Fruit fly (Drosophila melanogaster): ENCODE measurements around the gene CG32756.

dm6 chrX:5952265-5952664, 6.8 kb downstream of the CG32756 start, which contains the start of gene CG6048:
- TF ChIP-seq ase (GFP tag; IDR thresholded peaks at IDR 0.05): no peak
- no peak for TF ChIP-seq CG10274 (GFP tag; optimal IDR thresholded peaks at IDR 0.05)
- TF ChIP-seq pzg (GFP tag; optimal IDR thresholded peaks at IDR 0.05): no peak
- no peak for TF ChIP-seq maf-S (GFP tag; optimal IDR thresholded peaks at IDR 0.05)
- TF ChIP-seq ems (GFP tag; optimal IDR thresholded peaks at IDR 0.05): no peak
- TF ChIP-seq ttk (GFP tag; IDR thresholded peaks at IDR 0.05): no peak
- no peak for TF ChIP-seq h (optimal IDR thresholded peaks at IDR 0.05)
- TF ChIP-seq ranshi (GFP tag; IDR thresholded peaks at IDR 0.05): no peak
- TF ChIP-seq seq (GFP tag; IDR thresholded peaks at IDR 0.05): no peak
- no peak for TF ChIP-seq ken (GFP tag; IDR thresholded peaks at IDR 0.05)
- no peak for TF ChIP-seq Deaf1 (tag; optimal IDR thresholded peaks at IDR 0.05)
- TF ChIP-seq dimm (GFP tag; IDR thresholded peaks at IDR 0.05): no peak
